Worm (Caenorhabditis elegans) whole organism, late embryonic: Measurements from ENCODE around the gene C03A7.2.

Experiments used
- C38D4.7 ChIP-seq: fragments of 200-800 bp; sonication (Bioruptor generic); optimal IDR thresholded peaks from 2 replicates; lab custom pipeline; 2018; ENCODE audit warnings: mild to moderate bottlenecking, missing genetic modification characterization, moderate library complexity, missing compliant biosample characterization
- K02D7.2 ChIP-seq: sonication (generic microtip); optimal IDR thresholded peaks from 2 replicates; lab custom pipeline; 2017; ENCODE audit warnings: mild to moderate bottlenecking, missing genetic modification characterization, missing compliant biosample characterization
- K09A11.1 ChIP-seq: sonication (generic microtip); optimal IDR thresholded peaks from 2 replicates; lab custom pipeline; 2017; ENCODE audit warnings: antibody characterized with exemption, mild to moderate bottlenecking, missing genetic modification characterization, missing compliant biosample characterization; ENCODE audit not compliant: insufficient read depth
- T23F11.4 ChIP-seq: fragments of 200-800 bp; sonication (Bioruptor generic); optimal IDR thresholded peaks from 2 replicates; lab custom pipeline; 2018; ENCODE audit warnings: mild to moderate bottlenecking, missing genetic modification characterization, missing compliant biosample characterization
- ama-1 ChIP-seq: fragments of 150-350 bp; optimal IDR thresholded peaks from 2 replicates; lab custom pipeline; 2014
- ceh-19 ChIP-seq: fragments of 200-800 bp; sonication (Bioruptor generic); optimal IDR thresholded peaks from 2 replicates; lab custom pipeline; 2018; ENCODE audit warnings: mild to moderate bottlenecking, missing genetic modification characterization, missing compliant biosample characterization
- ceh-2 ChIP-seq: sonication (generic microtip); optimal IDR thresholded peaks from 2 replicates; lab custom pipeline; 2016; ENCODE audit warnings: missing genotype, missing genetic modification characterization, missing compliant biosample characterization
- ceh-22 ChIP-seq: sonication (generic microtip); optimal IDR thresholded peaks from 2 replicates; lab custom pipeline; 2017; ENCODE audit warnings: missing biosample characterization, missing genetic modification characterization
- ceh-34 ChIP-seq: sonication (generic microtip); optimal IDR thresholded peaks from 2 replicates; lab custom pipeline; 2016; ENCODE audit warnings: mild to moderate bottlenecking, missing genetic modification characterization, missing compliant biosample characterization
- ceh-6 ChIP-seq: fragments of 200-800 bp; sonication (Bioruptor generic); optimal IDR thresholded peaks from 2 replicates; lab custom pipeline; 2018; ENCODE audit warnings: mild to moderate bottlenecking, missing genetic modification characterization, missing compliant biosample characterization
- ceh-9 ChIP-seq: sonication (generic microtip); optimal IDR thresholded peaks from 2 replicates; lab custom pipeline; 2016; ENCODE audit warnings: mild to moderate bottlenecking, missing genetic modification characterization, inconsistent platforms, missing compliant biosample characterization
- che-1 ChIP-seq: sonication (generic microtip); optimal IDR thresholded peaks from 2 replicates; lab custom pipeline; 2016; ENCODE audit warnings: mild to moderate bottlenecking, missing genetic modification characterization, missing compliant biosample characterization
- dmd-4 ChIP-seq: sonication (generic microtip); optimal IDR thresholded peaks from 2 replicates; lab custom pipeline; 2016; ENCODE audit warnings: borderline replicate concordance, missing genetic modification characterization, missing compliant biosample characterization
- elt-4 ChIP-seq: sonication (generic microtip); optimal IDR thresholded peaks from 2 replicates; lab custom pipeline; 2016; ENCODE audit warnings: missing genetic modification characterization, missing compliant biosample characterization
- ets-4 ChIP-seq: sonication (generic microtip); optimal IDR thresholded peaks from 2 replicates; lab custom pipeline; 2016; ENCODE audit warnings: missing genetic modification characterization, missing compliant biosample characterization
- eyg-1 ChIP-seq: sonication (generic microtip); optimal IDR thresholded peaks from 2 replicates; lab custom pipeline; 2016; ENCODE audit warnings: missing genotype, missing genetic modification characterization, missing compliant biosample characterization
- fax-1 ChIP-seq: sonication (generic microtip); optimal IDR thresholded peaks from 2 replicates; lab custom pipeline; 2016; ENCODE audit warnings: missing genotype, missing genetic modification characterization, missing compliant biosample characterization
- fkh-6 ChIP-seq: sonication (generic microtip); optimal IDR thresholded peaks from 2 replicates; lab custom pipeline; 2016; ENCODE audit warnings: missing genetic modification characterization, missing compliant biosample characterization
- gmeb-2 ChIP-seq: sonication (generic microtip); optimal IDR thresholded peaks from 2 replicates; lab custom pipeline; 2016; ENCODE audit warnings: missing genetic modification characterization, inconsistent platforms, missing compliant biosample characterization
- hlh-15 ChIP-seq: sonication (generic microtip); optimal IDR thresholded peaks from 2 replicates; lab custom pipeline; 2016; ENCODE audit warnings: missing genetic modification characterization, missing compliant biosample characterization
- hlh-30 ChIP-seq: sonication (generic microtip); optimal IDR thresholded peaks from 2 replicates; lab custom pipeline; 2017; ENCODE audit warnings: antibody characterized with exemption, missing genetic modification characterization, missing compliant biosample characterization; ENCODE audit not compliant: insufficient read depth
- hlh-6 ChIP-seq: sonication (generic microtip); optimal IDR thresholded peaks from 2 replicates; lab custom pipeline; 2016; ENCODE audit warnings: missing genotype, missing genetic modification characterization, missing compliant biosample characterization
- hlh-8 ChIP-seq: sonication (generic microtip); optimal IDR thresholded peaks from 2 replicates; lab custom pipeline; 2016; ENCODE audit warnings: missing genotype, missing genetic modification characterization, missing compliant biosample characterization
- lin-11 ChIP-seq: fragments of 200-800 bp; sonication (Bioruptor generic); optimal IDR thresholded peaks from 2 replicates; lab custom pipeline; 2018; ENCODE audit warnings: mild to moderate bottlenecking, missing genetic modification characterization, missing compliant biosample characterization
- mec-3 ChIP-seq: sonication (generic microtip); optimal IDR thresholded peaks from 2 replicates; lab custom pipeline; 2016; ENCODE audit warnings: borderline replicate concordance, missing genetic modification characterization, missing compliant biosample characterization
- nhr-11 ChIP-seq: fragments of 150-350 bp; optimal IDR thresholded peaks from 2 replicates; lab custom pipeline; 2014; ENCODE audit warnings: missing biosample characterization, missing genetic modification characterization
- nhr-232 ChIP-seq: sonication (generic microtip); optimal IDR thresholded peaks from 2 replicates; lab custom pipeline; 2016; ENCODE audit warnings: missing genetic modification characterization, missing compliant biosample characterization
- npax-4 ChIP-seq: sonication (generic microtip); optimal IDR thresholded peaks from 2 replicates; lab custom pipeline; 2016; ENCODE audit warnings: missing genetic modification characterization, missing compliant biosample characterization
- odd-2 ChIP-seq: sonication (generic microtip); optimal IDR thresholded peaks from 2 replicates; lab custom pipeline; 2017; ENCODE audit warnings: antibody characterized with exemption, mild to moderate bottlenecking, missing genetic modification characterization, missing compliant biosample characterization
- pag-3 ChIP-seq: sonication (generic microtip); optimal IDR thresholded peaks from 2 replicates; lab custom pipeline; 2016; ENCODE audit warnings: missing compliant biosample characterization, missing genetic modification characterization, borderline replicate concordance
- pat-9 ChIP-seq: fragments of 200-800 bp; sonication (Bioruptor generic); optimal IDR thresholded peaks from 2 replicates; lab custom pipeline; 2018; ENCODE audit warnings: mild to moderate bottlenecking, missing genetic modification characterization, moderate library complexity, missing compliant biosample characterization
- pax-1 ChIP-seq: fragments of 150-350 bp; optimal IDR thresholded peaks from 2 replicates; lab custom pipeline; 2014; ENCODE audit warnings: missing biosample characterization, missing genetic modification characterization
- pha-2 ChIP-seq: sonication (generic microtip); optimal IDR thresholded peaks from 2 replicates; lab custom pipeline; 2017; ENCODE audit warnings: mild to moderate bottlenecking, missing genetic modification characterization, missing compliant biosample characterization
- pha-4 ChIP-seq: fragments of 150-350 bp; optimal IDR thresholded peaks from 2 replicates; lab custom pipeline; 2018; ENCODE audit warnings: missing biosample characterization, missing genetic modification reagents, missing genetic modification characterization
- pqm-1 ChIP-seq: sonication (generic microtip); optimal IDR thresholded peaks from 2 replicates; lab custom pipeline; 2016; ENCODE audit warnings: missing genetic modification characterization, missing compliant biosample characterization
- pros-1 ChIP-seq: fragments of 150-350 bp; optimal IDR thresholded peaks from 2 replicates; lab custom pipeline; 2014; ENCODE audit warnings: missing biosample characterization, missing genetic modification reagents, missing genetic modification characterization
- ref-2 ChIP-seq: sonication (generic microtip); optimal IDR thresholded peaks from 2 replicates; lab custom pipeline; 2016; ENCODE audit warnings: missing genetic modification characterization, missing compliant biosample characterization
- rnt-1 ChIP-seq: sonication (generic microtip); optimal IDR thresholded peaks from 2 replicates; lab custom pipeline; 2016; ENCODE audit warnings: missing genetic modification characterization, missing compliant biosample characterization
- sdc-2 ChIP-seq: sonication (generic microtip); optimal IDR thresholded peaks from 2 replicates; lab custom pipeline; 2016; ENCODE audit warnings: missing genotype, missing genetic modification characterization, missing compliant biosample characterization
- syd-9 ChIP-seq: sonication (generic microtip); optimal IDR thresholded peaks from 2 replicates; lab custom pipeline; 2016; ENCODE audit warnings: mild to moderate bottlenecking, missing genetic modification characterization, moderate library complexity, missing compliant biosample characterization
- tbx-2 ChIP-seq: sonication (generic microtip); optimal IDR thresholded peaks from 2 replicates; lab custom pipeline; 2016; ENCODE audit warnings: missing genetic modification characterization, missing compliant biosample characterization
- unc-42 ChIP-seq: sonication (generic microtip); optimal IDR thresholded peaks from 2 replicates; lab custom pipeline; 2016; ENCODE audit warnings: missing genotype, missing genetic modification characterization, missing compliant biosample characterization
- unc-86 ChIP-seq: sonication (generic microtip); optimal IDR thresholded peaks from 2 replicates; lab custom pipeline; 2016; ENCODE audit warnings: missing genetic modification characterization, missing compliant biosample characterization

C03A7.2 gene

ce11 chrV:5161792-5162191 lies 19.9 kb upstream of the C03A7.2 start, which contains the start of gene abu-6:
abu-6 (minus strand) TSS chrV:5161892.
- TF ChIP-seq pag-3 (tag; lab: Kevin White, UChicago): no peak
- TF ChIP-seq ceh-2 (tag; lab: Kevin White, UChicago): no peak
- TF ChIP-seq fkh-6 (tag; lab: Kevin White, UChicago): no peak
- no peak for TF ChIP-seq ceh-34
- TF ChIP-seq ceh-9 (tag; lab: Kevin White, UChicago): no peak
- TF ChIP-seq hlh-8 (tag; lab: Kevin White, UChicago): no peak
- TF ChIP-seq unc-42 (tag; lab: Kevin White, UChicago): no peak
- TF ChIP-seq pqm-1: no peak
- no peak for TF ChIP-seq rnt-1
- no peak for TF ChIP-seq sdc-2
- no peak for TF ChIP-seq unc-86 (tag; lab: Kevin White, UChicago)
- no peak for TF ChIP-seq eyg-1 (tag; lab: Kevin White, UChicago)
- no peak for TF ChIP-seq elt-4 (tag; lab: Kevin White, UChicago)
- no peak for TF ChIP-seq nhr-232 (tag; lab: Kevin White, UChicago)

DNA sequence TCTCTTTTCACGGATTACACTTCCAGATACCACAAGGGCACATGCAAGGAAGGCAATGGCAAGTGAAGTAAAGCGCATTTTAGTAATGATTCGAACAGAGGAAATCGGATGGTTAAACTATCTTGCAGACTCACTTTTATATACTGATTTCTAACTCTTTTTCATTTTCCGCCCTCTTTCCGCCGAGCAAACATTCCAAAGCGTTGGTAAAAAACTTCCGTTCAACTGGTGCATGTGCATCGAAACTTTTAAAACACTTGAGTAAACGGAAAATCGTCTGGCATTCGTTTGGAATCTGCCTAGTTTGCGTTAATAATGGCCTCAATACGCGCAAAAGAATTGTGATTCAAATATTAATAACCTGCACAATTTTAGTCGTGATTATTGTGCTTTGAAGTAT lies 17.0 kb upstream of the C03A7.2 start, which contains the start of gene abu-7:
abu-7 (minus strand) TSS at position 101 of the 400 bp plus-strand sequence.
- TF ChIP-seq syd-9 (tag; lab: Kevin White, UChicago) (no peak), hlh-30 (tag; lab: Kevin White, UChicago) (no peak), npax-4 (no peak), unc-42 (tag; lab: Kevin White, UChicago) (no peak), ceh-34 (no peak), hlh-6 (tag; lab: Kevin White, UChicago) (no peak), pha-4 (tag; lab: Kevin White, UChicago) (no peak), pqm-1 (no peak), ref-2 (no peak), ceh-6 (GFP tag; lab: Kevin White, UChicago) (no peak), K02D7.2 (tag; lab: Kevin White, UChicago) (no peak)

- TF ChIP-seq syd-9 (tag; lab: Kevin White, UChicago) (no peak), gmeb-2 (tag; lab: Kevin White, UChicago) (no peak), pag-3 (tag; lab: Kevin White, UChicago) (no peak), che-1 (tag; lab: Kevin White, UChicago) (no peak)
Observed at ce11 chrV:5165426-5165825, 16.3 kb upstream of the C03A7.2 start, which contains the start of gene srw-140. srw-140 (plus strand) TSS chrV:5165726.

DNA sequence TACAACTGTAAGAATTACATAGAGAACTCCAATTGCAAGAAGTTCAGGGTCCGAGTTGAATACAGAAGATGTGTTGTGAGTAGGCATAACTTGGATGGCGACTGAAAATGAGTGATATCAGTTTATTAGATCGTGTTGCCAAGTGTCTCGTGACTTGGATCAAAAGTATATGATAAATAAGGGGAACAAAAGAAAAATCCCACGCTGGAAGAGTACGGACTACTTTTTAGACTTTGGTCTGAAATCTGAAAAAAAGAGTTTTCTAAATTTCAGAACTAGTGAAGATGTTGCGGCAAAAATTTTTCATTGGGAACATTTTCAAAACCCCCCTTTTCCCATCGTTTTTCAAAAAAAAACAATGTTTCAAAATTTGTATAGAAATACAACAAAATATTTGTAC lies 12.1 kb upstream of the C03A7.2 start, which contains the start of gene srt-64:
srt-64 (minus strand) TSS at position 101 of the 400 bp plus-strand sequence.
- TF ChIP-seq C38D4.7 (GFP tag; lab: Kevin White, UChicago) (no peak), eyg-1 (tag; lab: Kevin White, UChicago) (no peak), ama-1 (no peak), lin-11 (tag; lab: Kevin White, UChicago) (no peak), odd-2 (tag; lab: Kevin White, UChicago) (no peak), pat-9 (tag; lab: Kevin White, UChicago) (no peak), ets-4 (tag; lab: Kevin White, UChicago) (no peak), mec-3 (tag; lab: Kevin White, UChicago) (no peak), ceh-22 (no peak), unc-86 (tag; lab: Kevin White, UChicago) (no peak), pha-2 (no peak), hlh-15 (tag; lab: Kevin White, UChicago) (no peak), pag-3 (tag; lab: Kevin White, UChicago) (no peak)
- TF ChIP-seq, all 69 proteins: peak for 0

ce11 chrV:5172833-5173232 lies 8.9 kb upstream of the C03A7.2 start, which contains the start of gene srt-65:
srt-65 (minus strand) TSS chrV:5172933.
- TF ChIP-seq pros-1 (tag; lab: Kevin White, UChicago) (no peak), nhr-11 (tag; lab: Kevin White, UChicago) (no peak), hlh-6 (tag; lab: Kevin White, UChicago) (no peak), gmeb-2 (tag; lab: Kevin White, UChicago) (no peak), hlh-8 (tag; lab: Kevin White, UChicago) (no peak), pax-1 (no peak), ceh-6 (GFP tag; lab: Kevin White, UChicago) (no peak), K09A11.1 (no peak), dmd-4 (tag; lab: Kevin White, UChicago) (no peak), ref-2 (no peak), unc-42 (tag; lab: Kevin White, UChicago) (no peak), ceh-19 (no peak), eyg-1 (tag; lab: Kevin White, UChicago) (no peak), tbx-2 (tag; lab: Kevin White, UChicago) (no peak), fax-1 (tag; lab: Kevin White, UChicago) (no peak), pat-9 (tag; lab: Kevin White, UChicago) (no peak), che-1 (tag; lab: Kevin White, UChicago) (no peak), T23F11.4 (GFP tag; lab: Kevin White, UChicago) (no peak), rnt-1 (no peak), npax-4 (no peak)
